Worm (Caenorhabditis elegans) whole organism, L1 larva: Measurements from ENCODE around the gene fbxa-128.

Source experiments
- C04F5.9 ChIP-seq: sonication (generic microtip); optimal IDR thresholded peaks from 2 replicates; lab custom pipeline; 2016; ENCODE audit warnings: missing genetic modification characterization, missing compliant biosample characterization
- C34B4.2 ChIP-seq: sonication (generic microtip); optimal IDR thresholded peaks from 2 replicates; lab custom pipeline; 2017; ENCODE audit warnings: mild to moderate bottlenecking, missing genetic modification characterization, missing compliant biosample characterization
- aha-1 ChIP-seq: fragments of 150-350 bp; optimal IDR thresholded peaks from 2 replicates; lab custom pipeline; 2014; ENCODE audit warnings: missing biosample characterization, missing genetic modification characterization
- alr-1 ChIP-seq: fragments of 200-800 bp; sonication (Bioruptor generic); optimal IDR thresholded peaks from 2 replicates; lab custom pipeline; 2018; ENCODE audit warnings: borderline replicate concordance, mild to moderate bottlenecking, missing genetic modification characterization, missing compliant biosample characterization
- aly-2 ChIP-seq: fragments of 150-350 bp; optimal IDR thresholded peaks from 2 replicates; lab custom pipeline; 2014; ENCODE audit warnings: missing biosample characterization, missing genetic modification characterization
- ama-1 ChIP-seq: fragments of 150-350 bp; optimal IDR thresholded peaks from 2 replicates; lab custom pipeline; 2014
- blmp-1 ChIP-seq: fragments of 150-350 bp; optimal IDR thresholded peaks from 2 replicates; lab custom pipeline; 2014; ENCODE audit warnings: missing biosample characterization, missing genetic modification characterization
- ceh-82 ChIP-seq, 3 experiments: fragments of 150-350 bp in 1 of 3; sonication (generic microtip) in 2 of 3; optimal IDR thresholded peaks; 2 replicates each; lab custom pipeline; 2014 to 2017; ENCODE audit warnings: missing biosample characterization in 3 of 3, missing genetic modification characterization in 3 of 3
- ces-1 ChIP-seq: fragments of 150-350 bp; optimal IDR thresholded peaks from 2 replicates; lab custom pipeline; 2014; ENCODE audit warnings: missing biosample characterization, missing genetic modification reagents, missing genetic modification characterization
- dsc-1 ChIP-seq: sonication (generic microtip); optimal IDR thresholded peaks from 2 replicates; lab custom pipeline; 2016; ENCODE audit warnings: mild to moderate bottlenecking, missing genetic modification characterization, missing compliant biosample characterization
- efl-1 ChIP-seq, 4 experiments: fragments of 150-350 bp; optimal IDR thresholded peaks in 3 of 4; peaks in 1 of 4; 1 replicate in 1 of 4; 2 replicates in 3 of 4; lab custom pipeline; 2014; ENCODE audit warnings: missing biosample characterization in 2 of 4, missing genetic modification characterization in 2 of 4, missing genetic modification reagents in 2 of 4
- efl-3 ChIP-seq: fragments of 200-800 bp; sonication (Bioruptor generic); optimal IDR thresholded peaks from 2 replicates; lab custom pipeline; 2018; ENCODE audit warnings: mild to moderate bottlenecking, missing genetic modification characterization, missing compliant biosample characterization
- egl-27 ChIP-seq, 2 experiments: fragments of 150-350 bp in 1 of 2; sonication (generic microtip); optimal IDR thresholded peaks; 3 replicates each; lab custom pipeline; 2017 to 2018; ENCODE audit warnings: missing biosample characterization in 2 of 2, missing genetic modification characterization in 2 of 2, missing genetic modification reagents in 2 of 2
- elt-2 ChIP-seq: sonication (generic microtip); optimal IDR thresholded peaks from 2 replicates; lab custom pipeline; 2016; ENCODE audit warnings: missing genetic modification characterization, mild to moderate bottlenecking, inconsistent platforms, missing compliant biosample characterization, missing genetic modification reagents
- fkh-10 ChIP-seq: sonication (generic microtip); optimal IDR thresholded peaks from 2 replicates; lab custom pipeline; 2017; ENCODE audit warnings: missing biosample characterization, missing genetic modification reagents, missing genetic modification characterization
- fkh-4 ChIP-seq: sonication (generic microtip); optimal IDR thresholded peaks from 2 replicates; lab custom pipeline; 2016; ENCODE audit warnings: missing compliant biosample characterization, missing genetic modification characterization, borderline replicate concordance
- fkh-8 ChIP-seq: sonication (generic microtip); optimal IDR thresholded peaks from 2 replicates; lab custom pipeline; 2016; ENCODE audit warnings: mild to moderate bottlenecking, missing genetic modification characterization, missing compliant biosample characterization
- grh-1 ChIP-seq: fragments of 200-800 bp; sonication (Bioruptor generic); IDR thresholded peaks from 2 replicates; pipeline ENCODE4 v1.3.6; 2022; ENCODE audit warnings: missing genetic modification reagents, missing genetic modification characterization, missing compliant biosample characterization
- hlh-17 ChIP-seq: fragments of 200-800 bp; sonication (Bioruptor generic); optimal IDR thresholded peaks from 2 replicates; lab custom pipeline; 2018; ENCODE audit warnings: missing genetic modification characterization, mild to moderate bottlenecking, missing compliant biosample characterization, moderate library complexity, borderline replicate concordance
- hpl-2 ChIP-seq: fragments of 150-350 bp; optimal IDR thresholded peaks from 2 replicates; lab custom pipeline; 2014; ENCODE audit warnings: missing biosample characterization, missing genetic modification reagents, missing genetic modification characterization
- isw-1 ChIP-seq: fragments of 200-800 bp; sonication (Bioruptor generic); IDR thresholded peaks from 2 replicates; pipeline ENCODE4 v1.3.6; 2022; ENCODE audit warnings: missing genetic modification characterization, missing compliant biosample characterization
- jun-1 ChIP-seq: fragments of 150-350 bp; optimal IDR thresholded peaks from 2 replicates; lab custom pipeline; 2014; ENCODE audit warnings: missing biosample characterization, missing genetic modification reagents, missing genetic modification characterization
- lin-14 ChIP-seq: fragments of 200-800 bp; sonication (Bioruptor generic); optimal IDR thresholded peaks from 2 replicates; lab custom pipeline; 2018; ENCODE audit warnings: mild to moderate bottlenecking, missing genetic modification characterization, moderate library complexity, missing compliant biosample characterization
- lin-15B ChIP-seq: fragments of 150-350 bp; sonication (generic microtip); optimal IDR thresholded peaks from 3 replicates; lab custom pipeline; 2014; ENCODE audit warnings: missing biosample characterization, missing genetic modification characterization
- lin-35 ChIP-seq, 2 experiments: fragments of 150-350 bp; optimal IDR thresholded peaks; 2 replicates each; lab custom pipeline; 2014; ENCODE audit warnings: missing biosample characterization in 2 of 2, missing genetic modification characterization in 2 of 2, missing genetic modification reagents in 2 of 2
- lin-39 ChIP-seq: fragments of 150-350 bp; optimal IDR thresholded peaks from 2 replicates; lab custom pipeline; 2014; ENCODE audit warnings: missing biosample characterization, missing genetic modification reagents, missing genetic modification characterization
- lir-3 ChIP-seq: sonication (generic microtip); optimal IDR thresholded peaks from 2 replicates; lab custom pipeline; 2016; ENCODE audit warnings: mild to moderate bottlenecking, missing genetic modification characterization, moderate library complexity, missing compliant biosample characterization; ENCODE audit not compliant: poor library complexity
- lsy-2 ChIP-seq, 2 experiments: fragments of 150-350 bp; optimal IDR thresholded peaks; 2 replicates each; lab custom pipeline; 2014; ENCODE audit warnings: missing biosample characterization in 2 of 2, missing genetic modification characterization in 2 of 2
- mab-9 ChIP-seq: fragments of 200-800 bp; sonication (Bioruptor generic); IDR thresholded peaks from 2 replicates; pipeline ENCODE4 v1.3.6; 2022; ENCODE audit warnings: missing genetic modification reagents, missing genetic modification characterization, missing compliant biosample characterization
- mdl-1 ChIP-seq, 2 experiments: fragments of 150-350 bp; optimal IDR thresholded peaks; 2 replicates each; lab custom pipeline; 2014 to 2017; ENCODE audit warnings: missing biosample characterization in 2 of 2, missing genetic modification characterization in 2 of 2, inconsistent platforms in 1 of 2
- nhr-11 ChIP-seq: fragments of 150-350 bp; optimal IDR thresholded peaks from 2 replicates; lab custom pipeline; 2014; ENCODE audit warnings: missing biosample characterization, missing genetic modification characterization
- nhr-12 ChIP-seq: sonication (generic microtip); optimal IDR thresholded peaks from 2 replicates; lab custom pipeline; 2017; ENCODE audit warnings: missing biosample characterization, missing genetic modification characterization
- nhr-20 ChIP-seq: sonication (generic microtip); optimal IDR thresholded peaks from 2 replicates; lab custom pipeline; 2016; ENCODE audit warnings: mild to moderate bottlenecking, missing genetic modification characterization, missing compliant biosample characterization
- nhr-237 ChIP-seq: fragments of 150-350 bp; optimal IDR thresholded peaks from 2 replicates; lab custom pipeline; 2014; ENCODE audit warnings: missing biosample characterization, missing genetic modification characterization
- nhr-28 ChIP-seq: fragments of 150-350 bp; optimal IDR thresholded peaks from 2 replicates; lab custom pipeline; 2014; ENCODE audit warnings: missing biosample characterization, missing genetic modification characterization
- nhr-71 ChIP-seq: sonication (generic microtip); optimal IDR thresholded peaks from 2 replicates; lab custom pipeline; 2016; ENCODE audit warnings: mild to moderate bottlenecking, missing genetic modification characterization, moderate library complexity, missing compliant biosample characterization
- nhr-77 ChIP-seq: fragments of 150-350 bp; optimal IDR thresholded peaks from 2 replicates; lab custom pipeline; 2014; ENCODE audit warnings: missing biosample characterization, missing genetic modification characterization
- nhr-84 ChIP-seq: sonication (generic microtip); optimal IDR thresholded peaks from 2 replicates; lab custom pipeline; 2017; ENCODE audit warnings: missing biosample characterization, missing genetic modification characterization
- pag-3 ChIP-seq: sonication (generic microtip); optimal IDR thresholded peaks from 2 replicates; lab custom pipeline; 2017; ENCODE audit warnings: missing genetic modification characterization, mild to moderate bottlenecking, missing compliant biosample characterization, antibody characterized with exemption, borderline replicate concordance; ENCODE audit not compliant: insufficient read depth
- pax-3 ChIP-seq: fragments of 200-800 bp; sonication (Bioruptor generic); optimal IDR thresholded peaks from 2 replicates; lab custom pipeline; 2018; ENCODE audit warnings: mild to moderate bottlenecking, missing genetic modification characterization, moderate library complexity, missing compliant biosample characterization
- pqm-1 ChIP-seq: sonication (generic microtip); optimal IDR thresholded peaks from 3 replicates; lab custom pipeline; 2017; ENCODE audit warnings: missing biosample characterization, missing genetic modification characterization
- rnt-1 ChIP-seq: sonication (generic microtip); optimal IDR thresholded peaks from 2 replicates; lab custom pipeline; 2016; ENCODE audit warnings: mild to moderate bottlenecking, missing genetic modification characterization, moderate library complexity, missing compliant biosample characterization
- snpc-4 ChIP-seq: fragments of 150-350 bp; optimal IDR thresholded peaks from 2 replicates; lab custom pipeline; 2014; ENCODE audit warnings: missing biosample characterization, missing genetic modification characterization
- snu-23 ChIP-seq: sonication (generic microtip); optimal IDR thresholded peaks from 2 replicates; lab custom pipeline; 2016; ENCODE audit warnings: missing genetic modification characterization, missing compliant biosample characterization
- sox-4 ChIP-seq: sonication (generic microtip); optimal IDR thresholded peaks from 2 replicates; lab custom pipeline; 2016; ENCODE audit warnings: missing genetic modification characterization, missing compliant biosample characterization
- sptf-1 ChIP-seq: fragments of 150-350 bp; optimal IDR thresholded peaks from 2 replicates; lab custom pipeline; 2014; ENCODE audit warnings: missing biosample characterization, missing genetic modification characterization
- swsn-7 ChIP-seq: sonication (generic microtip); optimal IDR thresholded peaks from 2 replicates; lab custom pipeline; 2016; ENCODE audit warnings: missing genetic modification characterization, missing compliant biosample characterization
- unc-130 ChIP-seq: fragments of 150-350 bp; optimal IDR thresholded peaks from 2 replicates; lab custom pipeline; 2017; ENCODE audit warnings: missing biosample characterization, missing genetic modification characterization, inconsistent platforms
- unc-30 ChIP-seq: sonication (generic microtip); optimal IDR thresholded peaks from 2 replicates; lab custom pipeline; 2017; ENCODE audit warnings: missing biosample characterization, missing genetic modification characterization
- vab-15 ChIP-seq: sonication (generic microtip); optimal IDR thresholded peaks from 2 replicates; lab custom pipeline; 2017; ENCODE audit warnings: missing genotype, mild to moderate bottlenecking, missing genetic modification characterization, missing compliant biosample characterization
- xbp-1 ChIP-seq: sonication (generic microtip); optimal IDR thresholded peaks from 2 replicates; lab custom pipeline; 2016; ENCODE audit warnings: missing genetic modification characterization, missing compliant biosample characterization
- zip-4 ChIP-seq: fragments of 200-800 bp; sonication (Bioruptor generic); optimal IDR thresholded peaks from 2 replicates; lab custom pipeline; 2018; ENCODE audit warnings: mild to moderate bottlenecking, missing genetic modification characterization, moderate library complexity, missing compliant biosample characterization
- ztf-4 ChIP-seq: fragments of 150-350 bp; optimal IDR thresholded peaks from 2 replicates; lab custom pipeline; 2014; ENCODE audit warnings: missing biosample characterization, missing genetic modification characterization

Gene fbxa-128

ce11 chrIII:11138922-11139321 is at the start of gene fbxa-128:
fbxa-128 (minus strand) TSS chrIII:11139113.
- TF ChIP-seq jun-1 (tag; lab: Kevin White, UChicago) (no peak), unc-30 (no peak), xbp-1 (peak; percentile 5), nhr-20 (peak; percentile 11), grh-1 (GFP tag; lab: Robert Waterston, UW) (no peak), pax-3 (tag; lab: Kevin White, UChicago) (no peak), elt-2 (tag; lab: Kevin White, UChicago) (no peak), pag-3 (tag; lab: Kevin White, UChicago) (no peak), nhr-84 (tag; lab: Kevin White, UChicago) (no peak), hlh-17 (GFP tag; lab: Kevin White, UChicago) (no peak), lir-3 (tag; lab: Kevin White, UChicago) (no peak), ztf-4 (no peak), nhr-11 (tag; lab: Kevin White, UChicago) (no peak), aly-2 (no peak), ceh-82 (tag; optimal IDR thresholded peaks at IDR 0.05; lab: Kevin White, UChicago) (peak in 1 of 3 experiments; percentile 21), nhr-237 (tag; lab: Kevin White, UChicago) (no peak), aha-1 (no peak), efl-3 (GFP tag; lab: Kevin White, UChicago) (no peak), sox-4 (tag; lab: Kevin White, UChicago) (no peak), snu-23 (GFP tag; lab: Kevin White, UChicago) (peak; percentile 27), fkh-8 (tag; lab: Kevin White, UChicago) (peak; percentile 2), alr-1 (no peak), zip-4 (GFP tag; lab: Kevin White, UChicago) (no peak), fkh-10 (GFP tag; lab: Kevin White, UChicago) (no peak), sptf-1 (tag; lab: Kevin White, UChicago) (no peak), ces-1 (GFP tag; lab: Kevin White, UChicago) (no peak), mdl-1 (tag; optimal IDR thresholded peaks at IDR 0.05; lab: Kevin White, UChicago) (no peak), lin-35 (GFP tag; optimal IDR thresholded peaks at IDR 0.05; lab: Kevin White, UChicago) (peak; percentile 64 to 68), snpc-4 (no peak), pqm-1 (tag; lab: Kevin White, UChicago) (no peak), efl-1 (optimal IDR thresholded peaks at IDR 0.05; lab: Kevin White, UChicago) (peak; percentile 70 to 77), efl-1 (GFP tag; optimal IDR thresholded peaks at IDR 0.05 in 1 of 2; lab: Kevin White, UChicago) (peak; percentile 79 to 96), mab-9 (GFP tag; lab: Robert Waterston, UW) (no peak), nhr-28 (tag; lab: Kevin White, UChicago) (no peak), fkh-4 (no peak), nhr-12 (tag; lab: Kevin White, UChicago) (no peak), C34B4.2 (no peak), C04F5.9 (no peak), ama-1 (lab: Kevin White, UChicago) (no peak), blmp-1 (tag; lab: Kevin White, UChicago) (peak; percentile 18), hpl-2 (GFP tag; lab: Kevin White, UChicago) (no peak), nhr-71 (tag; lab: Kevin White, UChicago) (peak; percentile 24), egl-27 (tag; optimal IDR thresholded peaks at IDR 0.05; lab: Kevin White, UChicago) (no peak), lin-14 (no peak), dsc-1 (tag; lab: Kevin White, UChicago) (peak; percentile 17), rnt-1 (no peak), nhr-77 (tag; lab: Kevin White, UChicago) (no peak), swsn-7 (tag; lab: Kevin White, UChicago) (no peak), isw-1 (GFP tag; lab: Robert Waterston, UW) (no peak), unc-130 (tag; lab: Kevin White, UChicago) (no peak), lsy-2 (tag; optimal IDR thresholded peaks at IDR 0.05; lab: Kevin White, UChicago) (peak in 1 of 2 experiments; percentile 61), vab-15 (no peak), lin-39 (no peak), lin-15B (tag; lab: Kevin White, UChicago) (peak; percentile 28)
